Worm (Caenorhabditis elegans) whole organism, L4 larva: ENCODE measurements around the gene srsx-25.

ENCODE experiments used
- D1046.2 ChIP-seq: fragments of 200-800 bp; sonication (Bioruptor generic); IDR thresholded peaks from 2 replicates; pipeline ENCODE4 v1.3.6; 2022; ENCODE audit warnings: missing genetic modification characterization, missing compliant biosample characterization
- F10B5.3 ChIP-seq: sonication (generic microtip); optimal IDR thresholded peaks from 2 replicates; lab custom pipeline; 2016; ENCODE audit warnings: mild to moderate bottlenecking, missing genetic modification characterization, missing compliant biosample characterization
- F26F4.8 ChIP-seq: fragments of 200-800 bp; sonication (Bioruptor generic); conservative IDR thresholded peaks from 2 replicates; pipeline ENCODE4 v1.3.6; 2022; ENCODE audit warnings: missing genetic modification characterization, missing compliant biosample characterization
- R02D3.7 ChIP-seq: fragments of 150-350 bp; sonication (generic microtip); optimal IDR thresholded peaks from 3 replicates; lab custom pipeline; 2014; ENCODE audit warnings: missing biosample characterization, missing genetic modification characterization
- ZK546.5 ChIP-seq, 2 experiments: sonication (generic microtip); optimal IDR thresholded peaks; 2 replicates each; lab custom pipeline; 2017; ENCODE audit warnings: missing biosample characterization in 2 of 2, missing genetic modification characterization in 2 of 2
- aha-1 ChIP-seq: fragments of 150-350 bp; peaks from one replicate; lab custom pipeline; 2014; ENCODE audit warnings: missing biosample characterization, missing genetic modification characterization
- ama-1 ChIP-seq: fragments of 150-350 bp; optimal IDR thresholded peaks from 2 replicates; lab custom pipeline; 2014; ENCODE audit warnings: inconsistent platforms, mixed read lengths
- arid-1 ChIP-seq: fragments of 200-800 bp; sonication (Bioruptor generic); conservative IDR thresholded peaks from 2 replicates; pipeline ENCODE4 v1.3.6; 2022; ENCODE audit warnings: missing genetic modification reagents, missing genetic modification characterization, missing compliant biosample characterization
- attf-4 ChIP-seq: sonication (generic microtip); optimal IDR thresholded peaks from 3 replicates; lab custom pipeline; 2017; ENCODE audit warnings: missing biosample characterization, missing genetic modification characterization
- ceh-20 ChIP-seq: fragments of 200-800 bp; sonication (Bioruptor generic); IDR thresholded peaks from 2 replicates; pipeline ENCODE4 v1.3.6; 2022; ENCODE audit warnings: missing genetic modification reagents, missing genetic modification characterization, missing compliant biosample characterization
- ceh-28 ChIP-seq: fragments of 150-350 bp; optimal IDR thresholded peaks from 2 replicates; lab custom pipeline; 2014; ENCODE audit warnings: missing biosample characterization, missing genetic modification reagents, missing genetic modification characterization
- ceh-32 ChIP-seq: sonication (generic microtip); optimal IDR thresholded peaks from 2 replicates; lab custom pipeline; 2016; ENCODE audit warnings: mild to moderate bottlenecking, missing genetic modification characterization, missing compliant biosample characterization; ENCODE audit not compliant: poor library complexity
- ceh-82 ChIP-seq: sonication (generic microtip); optimal IDR thresholded peaks from 2 replicates; lab custom pipeline; 2017; ENCODE audit warnings: missing biosample characterization, missing genetic modification characterization
- ces-1 ChIP-seq: fragments of 150-350 bp; sonication (generic microtip); optimal IDR thresholded peaks from 4 replicates; lab custom pipeline; 2014; ENCODE audit warnings: missing biosample characterization, missing genetic modification reagents, missing genetic modification characterization
- ctbp-1 ChIP-seq: fragments of 200-800 bp; sonication (Bioruptor generic); IDR thresholded peaks from 2 replicates; pipeline ENCODE4 v1.3.6; 2022; ENCODE audit warnings: missing genetic modification reagents, missing genetic modification characterization, missing compliant biosample characterization
- daf-19 ChIP-seq: fragments of 200-800 bp; sonication (Bioruptor generic); conservative IDR thresholded peaks from 2 replicates; pipeline ENCODE4 v1.3.6; 2022; ENCODE audit warnings: missing genetic modification characterization, missing compliant biosample characterization
- daf-8 ChIP-seq: fragments of 200-800 bp; sonication (Bioruptor generic); IDR thresholded peaks from 2 replicates; pipeline ENCODE4 v1.3.6; 2022; ENCODE audit warnings: missing genetic modification characterization, missing compliant biosample characterization
- duxl-1 ChIP-seq: sonication (generic microtip); optimal IDR thresholded peaks from 2 replicates; lab custom pipeline; 2016; ENCODE audit warnings: mild to moderate bottlenecking, missing genetic modification characterization, moderate library complexity, missing compliant biosample characterization; ENCODE audit not compliant: poor library complexity
- egl-43 ChIP-seq: fragments of 200-800 bp; sonication (Bioruptor generic); IDR thresholded peaks from 2 replicates; pipeline ENCODE4 v1.3.6; 2022; ENCODE audit warnings: missing genetic modification reagents, missing genetic modification characterization, missing compliant biosample characterization
- hlh-11 ChIP-seq: fragments of 200-800 bp; sonication (Bioruptor generic); optimal IDR thresholded peaks from 2 replicates; lab custom pipeline; 2018; ENCODE audit warnings: mild to moderate bottlenecking, missing genetic modification characterization, missing compliant biosample characterization
- hlh-30 ChIP-seq: sonication (generic microtip); optimal IDR thresholded peaks from 2 replicates; lab custom pipeline; 2017; ENCODE audit warnings: antibody characterized with exemption, mild to moderate bottlenecking, missing genetic modification characterization, missing compliant biosample characterization; ENCODE audit not compliant: insufficient read depth
- hmg-1.1 ChIP-seq: fragments of 200-800 bp; sonication (Bioruptor generic); IDR thresholded peaks from 2 replicates; pipeline ENCODE4 v1.3.6; 2022; ENCODE audit warnings: missing genetic modification reagents, missing genetic modification characterization, missing compliant biosample characterization
- lin-38 ChIP-seq: fragments of 200-800 bp; sonication (Bioruptor generic); IDR thresholded peaks from 2 replicates; pipeline ENCODE4 v1.3.6; 2022; ENCODE audit warnings: missing genetic modification reagents, missing genetic modification characterization, missing compliant biosample characterization
- lin-39 ChIP-seq: fragments of 150-350 bp; optimal IDR thresholded peaks from 2 replicates; lab custom pipeline; 2014; ENCODE audit warnings: missing biosample characterization, missing genetic modification reagents, missing genetic modification characterization
- lsy-2 ChIP-seq, 2 experiments: fragments of 150-350 bp in 1 of 2; sonication (generic microtip) in 1 of 2; optimal IDR thresholded peaks; 2 replicates each; lab custom pipeline; 2014 to 2017; ENCODE audit warnings: missing biosample characterization in 2 of 2, missing genetic modification characterization in 2 of 2
- madf-9 ChIP-seq: fragments of 200-800 bp; sonication (Bioruptor generic); conservative IDR thresholded peaks from 2 replicates; pipeline ENCODE4 v1.3.6; 2022; ENCODE audit warnings: missing genetic modification reagents, missing genetic modification characterization, missing compliant biosample characterization
- mdl-1 ChIP-seq, 2 experiments: fragments of 150-350 bp in 1 of 2; sonication (generic microtip) in 1 of 2; optimal IDR thresholded peaks; 2 replicates each; lab custom pipeline; 2014 to 2017; ENCODE audit warnings: missing biosample characterization in 2 of 2, missing genetic modification characterization in 2 of 2
- mdt-29 ChIP-seq: fragments of 200-800 bp; sonication (Bioruptor generic); IDR thresholded peaks from 2 replicates; pipeline ENCODE4 v1.3.6; 2022; ENCODE audit warnings: missing genetic modification reagents, missing genetic modification characterization, missing compliant biosample characterization
- mes-2 ChIP-seq: sonication (generic microtip); optimal IDR thresholded peaks from 2 replicates; lab custom pipeline; 2016; ENCODE audit warnings: missing genotype, mild to moderate bottlenecking, missing genetic modification characterization, missing compliant biosample characterization; ENCODE audit not compliant: poor library complexity, severe bottlenecking
- mxl-2 ChIP-seq: fragments of 200-800 bp; sonication (Bioruptor generic); conservative IDR thresholded peaks from 2 replicates; pipeline ENCODE4 v1.3.6; 2022; ENCODE audit warnings: missing genetic modification reagents, missing genetic modification characterization, missing compliant biosample characterization
- nhr-237 ChIP-seq: sonication (generic microtip); optimal IDR thresholded peaks from 2 replicates; lab custom pipeline; 2017; ENCODE audit warnings: missing biosample characterization, missing genetic modification characterization
- nhr-41 ChIP-seq: fragments of 200-800 bp; sonication (Bioruptor generic); IDR thresholded peaks from 2 replicates; pipeline ENCODE4 v1.3.6; 2022; ENCODE audit warnings: missing genetic modification reagents, missing genetic modification characterization, missing compliant biosample characterization
- nhr-48 ChIP-seq: sonication (generic microtip); optimal IDR thresholded peaks from 2 replicates; lab custom pipeline; 2016; ENCODE audit warnings: mild to moderate bottlenecking, missing genetic modification characterization, missing compliant biosample characterization
- nhr-76 ChIP-seq: fragments of 150-350 bp; optimal IDR thresholded peaks from 2 replicates; lab custom pipeline; 2014; ENCODE audit warnings: missing biosample characterization, missing genetic modification characterization
- php-3 ChIP-seq: fragments of 200-800 bp; sonication (Bioruptor generic); IDR thresholded peaks from 2 replicates; pipeline ENCODE4 v1.3.6; 2022; ENCODE audit warnings: missing genetic modification reagents, missing genetic modification characterization, missing compliant biosample characterization
- sdz-12 ChIP-seq: fragments of 200-800 bp; sonication (Bioruptor generic); optimal IDR thresholded peaks from 2 replicates; lab custom pipeline; 2018; ENCODE audit warnings: mild to moderate bottlenecking, missing genetic modification characterization, missing compliant biosample characterization
- skn-1 ChIP-seq: fragments of 150-350 bp; optimal IDR thresholded peaks from 2 replicates; lab custom pipeline; 2014; ENCODE audit warnings: missing biosample characterization, missing genetic modification characterization
- snpc-1.2 ChIP-seq: fragments of 200-800 bp; sonication (Bioruptor generic); IDR thresholded peaks from 2 replicates; pipeline ENCODE4 v1.3.6; 2022; ENCODE audit warnings: missing genetic modification reagents, missing genetic modification characterization, missing compliant biosample characterization
- snpc-4 ChIP-seq: fragments of 150-350 bp; optimal IDR thresholded peaks from 2 replicates; lab custom pipeline; 2014; ENCODE audit warnings: missing biosample characterization, missing genetic modification characterization
- spr-1 ChIP-seq: sonication (generic microtip); optimal IDR thresholded peaks from 2 replicates; lab custom pipeline; 2016; ENCODE audit warnings: mild to moderate bottlenecking, missing genetic modification characterization, missing compliant biosample characterization
- spr-3 ChIP-seq: fragments of 200-800 bp; sonication (Bioruptor generic); optimal IDR thresholded peaks from 2 replicates; lab custom pipeline; 2018; ENCODE audit warnings: mild to moderate bottlenecking, missing genetic modification characterization, missing compliant biosample characterization
- unc-62 ChIP-seq, 3 experiments: fragments of 150-350 bp in 1 of 3; sonication (generic microtip); optimal IDR thresholded peaks in 2 of 3; peaks in 1 of 3; 1 replicate in 1 of 3; 2 replicates in 2 of 3; lab custom pipeline; 2014 to 2017; ENCODE audit warnings: missing biosample characterization in 3 of 3, missing genetic modification characterization in 3 of 3, missing genetic modification reagents in 3 of 3, missing genotype in 1 of 3
- vab-7 ChIP-seq: fragments of 200-800 bp; sonication (Bioruptor generic); IDR thresholded peaks from 2 replicates; pipeline ENCODE4 v1.3.6; 2022; ENCODE audit warnings: missing genetic modification reagents, missing genetic modification characterization, missing compliant biosample characterization
- zfp-3 ChIP-seq: fragments of 200-800 bp; sonication (Bioruptor generic); conservative IDR thresholded peaks from 2 replicates; pipeline ENCODE4 v1.3.6; 2022; ENCODE audit warnings: missing genetic modification reagents, missing genetic modification characterization, missing compliant biosample characterization
- zip-11 ChIP-seq: fragments of 200-800 bp; sonication (Bioruptor generic); IDR thresholded peaks from 2 replicates; pipeline ENCODE4 v1.3.6; 2022; ENCODE audit warnings: missing genetic modification characterization, missing compliant biosample characterization
- ztf-11 ChIP-seq: fragments of 150-350 bp; optimal IDR thresholded peaks from 2 replicates; lab custom pipeline; 2014; ENCODE audit warnings: missing biosample characterization, missing genetic modification characterization

Gene srsx-25

DNA sequence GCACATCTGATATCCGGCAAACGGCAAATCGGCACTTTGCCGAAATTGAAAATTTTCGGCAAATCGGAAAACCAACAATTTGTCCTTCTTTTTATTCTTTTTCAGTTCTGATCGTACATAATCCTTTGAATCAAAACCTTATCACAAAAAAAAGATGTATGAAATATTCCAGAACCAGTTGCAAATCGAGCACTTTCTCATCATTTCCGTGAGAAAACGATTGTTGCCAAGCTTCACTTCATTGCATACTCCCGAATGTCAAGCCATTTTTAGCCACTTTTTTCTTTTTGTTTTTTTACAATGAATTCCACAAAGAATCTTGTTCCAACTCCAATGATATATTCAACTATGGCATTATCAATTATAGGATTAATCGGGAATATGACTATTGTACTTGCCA is at the start of gene srsx-25:
Gene srsx-25 (plus strand): TSS at position 301 of the 400 bp plus-strand sequence.
- TF ChIP-seq ceh-28 (no peak), aha-1 (peak; percentile 79)

DNA sequence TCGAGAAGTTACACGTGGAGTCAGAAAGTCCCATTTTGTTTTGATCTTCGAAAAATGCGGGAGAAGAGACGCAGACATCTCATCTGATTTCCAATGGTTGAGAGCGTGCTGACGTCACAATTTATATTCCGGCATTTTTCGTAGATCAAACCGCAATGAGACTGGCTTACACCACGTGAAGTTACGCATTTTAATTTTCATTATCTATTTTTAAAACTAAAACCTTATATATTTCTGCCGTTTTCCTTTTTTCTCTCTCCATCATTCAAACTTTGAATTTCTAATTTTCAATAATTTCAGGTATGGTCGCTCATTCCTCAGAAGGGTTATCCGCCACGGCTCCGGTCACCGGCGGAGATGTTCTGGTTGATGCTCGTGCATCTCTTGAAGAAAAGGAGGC is 49.6 kb upstream of the srsx-25 start, which contains the start of gene fat-1:
Gene fat-1 (plus strand): TSS at position 301 of the 400 bp plus-strand sequence.
- TF ChIP-seq lin-38 (GFP tag; lab: Robert Waterston, UW), result 0 out of 2 replicates have a peak, but pooled peaks have one; percentile 6
- no peak for TF ChIP-seq ama-1 (lab: Kevin White, UChicago)
- TF ChIP-seq hmg-1.1, result no peak
- no peak for TF ChIP-seq hlh-11
- TF ChIP-seq F10B5.3 (tag; lab: Kevin White, UChicago), result no peak
- TF ChIP-seq ztf-11 (tag; lab: Kevin White, UChicago), result no peak
- no peak for TF ChIP-seq madf-9 (GFP tag; lab: Robert Waterston, UW)

DNA sequence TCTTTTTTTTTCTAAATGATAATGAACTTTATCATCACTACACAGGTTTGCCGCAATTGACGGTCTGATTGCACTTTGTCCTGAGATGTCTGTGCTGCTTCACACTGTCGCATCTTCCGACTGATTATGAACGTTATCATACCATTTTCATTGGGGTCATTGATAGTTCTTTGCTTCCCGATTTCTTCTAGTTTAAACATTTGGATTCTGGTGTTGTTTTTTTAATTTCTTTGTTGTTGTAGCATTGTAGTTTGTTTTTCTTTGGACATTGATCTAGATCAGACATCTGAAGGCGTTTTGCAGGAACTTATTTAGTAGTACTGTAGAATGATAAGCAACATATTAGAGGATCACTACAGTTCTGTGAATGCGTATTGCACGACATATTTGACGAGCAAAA is 46.2 kb upstream of the srsx-25 start:
- TF ChIP-seq vab-7 (GFP tag; lab: Robert Waterston, UW), result no peak
- TF ChIP-seq mdt-29 (GFP tag; lab: Robert Waterston, UW), result peak; percentile 87
- no peak for TF ChIP-seq F10B5.3 (tag; lab: Kevin White, UChicago)
- TF ChIP-seq daf-19, result no peak
- peak; percentile 1 for TF ChIP-seq spr-1
- peak; percentile 98 for TF ChIP-seq aha-1
- TF ChIP-seq zfp-3, result peak; percentile 91; the same call in 1 of the 2 replicates
- peak; percentile 81; the same call in 1 of the 2 replicates for TF ChIP-seq php-3
- TF ChIP-seq arid-1 (GFP tag; lab: Robert Waterston, UW), result 0 out of 2 replicates have a peak, but pooled peaks have one; percentile 50
- no peak for TF ChIP-seq snpc-1.2
- TF ChIP-seq D1046.2 (GFP tag; lab: Robert Waterston, UW), result no peak
- no peak for TF ChIP-seq attf-4 (tag; lab: Kevin White, UChicago)
- TF ChIP-seq mxl-2 (GFP tag; lab: Robert Waterston, UW), result no peak
- peak in 1 of 2 experiments; percentile 88 for TF ChIP-seq unc-62 (GFP tag; optimal IDR thresholded peaks at IDR 0.05 in 1 of 2; lab: Kevin White, UChicago)
- no peak for TF ChIP-seq unc-62 (tag; optimal IDR thresholded peaks at IDR 0.05; lab: Kevin White, UChicago)
- TF ChIP-seq zip-11, result no peak
- TF ChIP-seq R02D3.7, result no peak
- peak; percentile 68 for TF ChIP-seq duxl-1 (tag; lab: Kevin White, UChicago)
- TF ChIP-seq ces-1, result no peak
- TF ChIP-seq ZK546.5 (tag; optimal IDR thresholded peaks at IDR 0.05; lab: Kevin White, UChicago), result no peak
- peak; percentile 34 for TF ChIP-seq ama-1 (lab: Kevin White, UChicago)
- 0 out of 2 replicates have a peak, but pooled peaks have one; percentile 14 for TF ChIP-seq nhr-41
- no peak for TF ChIP-seq ceh-28
- TF ChIP-seq mes-2 (tag; lab: Kevin White, UChicago), result peak; percentile 62
- TF ChIP-seq daf-8, result no peak
- no peak for TF ChIP-seq ctbp-1
- TF ChIP-seq hlh-30 (tag; lab: Kevin White, UChicago), result peak; percentile 61
- TF ChIP-seq madf-9 (GFP tag; lab: Robert Waterston, UW), result no peak
- no peak for TF ChIP-seq egl-43
- TF ChIP-seq F26F4.8 (GFP tag; lab: Robert Waterston, UW), result no peak
- no peak for TF ChIP-seq lin-39 (tag; lab: Kevin White, UChicago)
- no peak for TF ChIP-seq nhr-237 (tag; lab: Kevin White, UChicago)
- TF ChIP-seq snpc-4 (tag; lab: Kevin White, UChicago), result no peak
- no peak for TF ChIP-seq skn-1 (tag; lab: Kevin White, UChicago)
- peak in 1 of 2 experiments; percentile 61 for TF ChIP-seq mdl-1 (tag; optimal IDR thresholded peaks at IDR 0.05; lab: Kevin White, UChicago)
- peak; percentile 92 for TF ChIP-seq nhr-48 (tag; lab: Kevin White, UChicago)
- TF ChIP-seq spr-3 (GFP tag; lab: Kevin White, UChicago), result no peak
- TF ChIP-seq ceh-32 (tag; lab: Kevin White, UChicago), result no peak
- TF ChIP-seq sdz-12 (GFP tag; lab: Kevin White, UChicago), result no peak
- no peak for TF ChIP-seq ceh-82 (tag; lab: Kevin White, UChicago)
- TF ChIP-seq nhr-76 (tag; lab: Kevin White, UChicago), result peak; percentile 54
- TF ChIP-seq ceh-20 (GFP tag; lab: Robert Waterston, UW), result peak; percentile 43; the same call in 1 of the 2 replicates
- TF ChIP-seq lsy-2 (tag; optimal IDR thresholded peaks at IDR 0.05; lab: Kevin White, UChicago), result peak; percentile 65 to 71
